Worm (Caenorhabditis elegans) whole organism, late embryonic: ENCODE measurements around the gene C46G7.1.

Experiments used
- F13H6.1 ChIP-seq: sonication (generic microtip); optimal IDR thresholded peaks from 2 replicates; lab custom pipeline; 2016; ENCODE audit warnings: missing genetic modification characterization, missing compliant biosample characterization
- K02D7.2 ChIP-seq: sonication (generic microtip); optimal IDR thresholded peaks from 2 replicates; lab custom pipeline; 2017; ENCODE audit warnings: mild to moderate bottlenecking, missing genetic modification characterization, missing compliant biosample characterization
- ahr-1 ChIP-seq: sonication (generic microtip); optimal IDR thresholded peaks from 2 replicates; lab custom pipeline; 2016; ENCODE audit warnings: missing genetic modification characterization, missing compliant biosample characterization
- ama-1 ChIP-seq: fragments of 150-350 bp; optimal IDR thresholded peaks from 2 replicates; lab custom pipeline; 2014
- ceh-19 ChIP-seq: fragments of 200-800 bp; sonication (Bioruptor generic); optimal IDR thresholded peaks from 2 replicates; lab custom pipeline; 2018; ENCODE audit warnings: mild to moderate bottlenecking, missing genetic modification characterization, missing compliant biosample characterization
- ceh-45 ChIP-seq: fragments of 200-800 bp; sonication (Bioruptor generic); IDR thresholded peaks from 2 replicates; pipeline ENCODE4 v1.3.6; 2022; ENCODE audit warnings: missing genetic modification reagents, missing genetic modification characterization, missing compliant biosample characterization
- ceh-6 ChIP-seq: fragments of 200-800 bp; sonication (Bioruptor generic); optimal IDR thresholded peaks from 2 replicates; lab custom pipeline; 2018; ENCODE audit warnings: mild to moderate bottlenecking, missing genetic modification characterization, missing compliant biosample characterization
- ceh-9 ChIP-seq: sonication (generic microtip); optimal IDR thresholded peaks from 2 replicates; lab custom pipeline; 2016; ENCODE audit warnings: mild to moderate bottlenecking, missing genetic modification characterization, inconsistent platforms, missing compliant biosample characterization
- dmd-4 ChIP-seq: sonication (generic microtip); optimal IDR thresholded peaks from 2 replicates; lab custom pipeline; 2016; ENCODE audit warnings: borderline replicate concordance, missing genetic modification characterization, missing compliant biosample characterization
- dve-1 ChIP-seq: sonication (generic microtip); optimal IDR thresholded peaks from 2 replicates; lab custom pipeline; 2017; ENCODE audit warnings: antibody characterized with exemption, mild to moderate bottlenecking, missing genetic modification characterization, missing compliant biosample characterization
- elt-2 ChIP-seq: sonication (generic microtip); optimal IDR thresholded peaks from 2 replicates; lab custom pipeline; 2016; ENCODE audit warnings: missing genetic modification reagents, missing genetic modification characterization, missing compliant biosample characterization
- ets-4 ChIP-seq: sonication (generic microtip); optimal IDR thresholded peaks from 2 replicates; lab custom pipeline; 2016; ENCODE audit warnings: missing genetic modification characterization, missing compliant biosample characterization
- fax-1 ChIP-seq: sonication (generic microtip); optimal IDR thresholded peaks from 2 replicates; lab custom pipeline; 2016; ENCODE audit warnings: missing genotype, missing genetic modification characterization, missing compliant biosample characterization
- fkh-10 ChIP-seq: fragments of 150-350 bp; optimal IDR thresholded peaks from 2 replicates; lab custom pipeline; 2014; ENCODE audit warnings: missing biosample characterization, missing genetic modification reagents, missing genetic modification characterization
- fkh-6 ChIP-seq: sonication (generic microtip); optimal IDR thresholded peaks from 2 replicates; lab custom pipeline; 2016; ENCODE audit warnings: missing genetic modification characterization, missing compliant biosample characterization
- gmeb-2 ChIP-seq: sonication (generic microtip); optimal IDR thresholded peaks from 2 replicates; lab custom pipeline; 2016; ENCODE audit warnings: missing genetic modification characterization, inconsistent platforms, missing compliant biosample characterization
- hlh-13 ChIP-seq: fragments of 200-800 bp; sonication (Bioruptor generic); optimal IDR thresholded peaks from 2 replicates; lab custom pipeline; 2018; ENCODE audit warnings: mild to moderate bottlenecking, missing genetic modification characterization, missing compliant biosample characterization
- hlh-15 ChIP-seq: sonication (generic microtip); optimal IDR thresholded peaks from 2 replicates; lab custom pipeline; 2016; ENCODE audit warnings: missing genetic modification characterization, missing compliant biosample characterization
- nhr-11 ChIP-seq: fragments of 150-350 bp; optimal IDR thresholded peaks from 2 replicates; lab custom pipeline; 2014; ENCODE audit warnings: missing biosample characterization, missing genetic modification characterization
- pax-1 ChIP-seq: fragments of 150-350 bp; optimal IDR thresholded peaks from 2 replicates; lab custom pipeline; 2014; ENCODE audit warnings: missing biosample characterization, missing genetic modification characterization
- pha-4 ChIP-seq: fragments of 150-350 bp; optimal IDR thresholded peaks from 2 replicates; lab custom pipeline; 2018; ENCODE audit warnings: missing biosample characterization, missing genetic modification reagents, missing genetic modification characterization
- sdc-2 ChIP-seq: sonication (generic microtip); optimal IDR thresholded peaks from 2 replicates; lab custom pipeline; 2016; ENCODE audit warnings: missing genotype, missing genetic modification characterization, missing compliant biosample characterization
- sox-4 ChIP-seq: sonication (generic microtip); optimal IDR thresholded peaks from 2 replicates; lab custom pipeline; 2017; ENCODE audit warnings: mild to moderate bottlenecking, missing genetic modification characterization, inconsistent platforms, missing compliant biosample characterization
- syd-9 ChIP-seq: sonication (generic microtip); optimal IDR thresholded peaks from 2 replicates; lab custom pipeline; 2016; ENCODE audit warnings: mild to moderate bottlenecking, missing genetic modification characterization, moderate library complexity, missing compliant biosample characterization
- tbx-2 ChIP-seq: sonication (generic microtip); optimal IDR thresholded peaks from 2 replicates; lab custom pipeline; 2016; ENCODE audit warnings: missing genetic modification characterization, missing compliant biosample characterization
- ttx-3 ChIP-seq: sonication (generic microtip); optimal IDR thresholded peaks from 2 replicates; lab custom pipeline; 2016; ENCODE audit warnings: missing genetic modification reagents, missing genetic modification characterization, missing compliant biosample characterization
- unc-3 ChIP-seq, 2 experiments: fragments of 200-800 bp in 1 of 2; sonication (Bioruptor generic) in 1 of 2; sonication (generic microtip) in 1 of 2; conservative IDR thresholded peaks in 1 of 2; optimal IDR thresholded peaks in 1 of 2; 2 replicates each; pipeline versions ENCODE4 v1.3.6 to Lab custom; 2016 to 2022; ENCODE audit warnings: missing compliant biosample characterization in 2 of 2, missing genetic modification characterization in 2 of 2, missing genetic modification reagents in 1 of 2
- unc-42 ChIP-seq: sonication (generic microtip); optimal IDR thresholded peaks from 2 replicates; lab custom pipeline; 2016; ENCODE audit warnings: missing genotype, missing genetic modification characterization, missing compliant biosample characterization
- unc-86 ChIP-seq: sonication (generic microtip); optimal IDR thresholded peaks from 2 replicates; lab custom pipeline; 2016; ENCODE audit warnings: missing genetic modification characterization, missing compliant biosample characterization
- zip-5 ChIP-seq: sonication (generic microtip); optimal IDR thresholded peaks from 2 replicates; lab custom pipeline; 2016; ENCODE audit warnings: missing genetic modification characterization, missing compliant biosample characterization

C46G7.1 gene

ce11 chrIV:6060912-6061311, 43.1 kb downstream of the C46G7.1 start:
- TF ChIP-seq hlh-15 (tag; lab: Kevin White, UChicago) (no peak), unc-42 (peak; percentile 94), pax-1 (tag; lab: Kevin White, UChicago) (no peak)

ce11 chrIV:6062078-6062477, 44.3 kb downstream of the C46G7.1 start:
- no peak for TF ChIP-seq hlh-13 (GFP tag; lab: Kevin White, UChicago)
- TF ChIP-seq pha-4 (tag; lab: Kevin White, UChicago), result no peak
- no peak for TF ChIP-seq dmd-4 (tag; lab: Kevin White, UChicago)
- TF ChIP-seq elt-2 (tag; lab: Kevin White, UChicago), result no peak
- no peak for TF ChIP-seq gmeb-2 (tag; lab: Kevin White, UChicago)
- TF ChIP-seq hlh-15 (tag; lab: Kevin White, UChicago), result no peak
- no peak for TF ChIP-seq fkh-6
- TF ChIP-seq fkh-10 (GFP tag; lab: Kevin White, UChicago), result no peak
- no peak for TF ChIP-seq unc-3 (GFP tag; conservative IDR thresholded peaks at IDR 0.05; lab: Robert Waterston, UW)
- TF ChIP-seq unc-3 (tag; optimal IDR thresholded peaks at IDR 0.05; lab: Kevin White, UChicago), result no peak
- TF ChIP-seq fax-1 (tag; lab: Kevin White, UChicago), result no peak
- TF ChIP-seq sox-4 (tag; lab: Kevin White, UChicago), result no peak
- TF ChIP-seq ceh-19 (GFP tag; lab: Kevin White, UChicago), result no peak
- TF ChIP-seq ets-4 (tag; lab: Kevin White, UChicago), result no peak
- no peak for TF ChIP-seq ttx-3 (tag; lab: Kevin White, UChicago)
- TF ChIP-seq ceh-9 (tag; lab: Kevin White, UChicago), result no peak
- no peak for TF ChIP-seq ceh-45
- no peak for TF ChIP-seq ahr-1 (tag; lab: Kevin White, UChicago)
- TF ChIP-seq nhr-11 (tag; lab: Kevin White, UChicago), result no peak

ce11 chrIV:6064657-6065056, 46.9 kb downstream of the C46G7.1 start:
- TF ChIP-seq elt-2 (tag; lab: Kevin White, UChicago) (no peak), syd-9 (tag; lab: Kevin White, UChicago) (no peak), dmd-4 (tag; lab: Kevin White, UChicago) (no peak), fkh-6 (no peak), zip-5 (tag; lab: Kevin White, UChicago) (no peak), gmeb-2 (tag; lab: Kevin White, UChicago) (no peak), ets-4 (tag; lab: Kevin White, UChicago) (no peak), ceh-9 (tag; lab: Kevin White, UChicago) (no peak), K02D7.2 (tag; lab: Kevin White, UChicago) (no peak), dve-1 (tag; lab: Kevin White, UChicago) (no peak), ceh-6 (GFP tag; lab: Kevin White, UChicago) (no peak), sdc-2 (tag; lab: Kevin White, UChicago) (no peak), nhr-11 (tag; lab: Kevin White, UChicago) (no peak), F13H6.1 (tag; lab: Kevin White, UChicago) (no peak), ama-1 (no peak), tbx-2 (no peak), ceh-19 (GFP tag; lab: Kevin White, UChicago) (no peak), unc-86 (no peak)

- TF ChIP-seq hlh-13 (GFP tag; lab: Kevin White, UChicago), result no peak
- peak; percentile 47 for TF ChIP-seq fkh-10 (GFP tag; lab: Kevin White, UChicago)
- TF ChIP-seq zip-5 (tag; lab: Kevin White, UChicago), result no peak
- peak; percentile 89 for TF ChIP-seq unc-42
- TF ChIP-seq, all 69 proteins: peak for 2
These were observed 47.4 kb downstream of the C46G7.1 start for ce11 chrIV:6065186-6065585.
